Fruit fly (Drosophila melanogaster) whole organism, embryonic: ENCODE results near the gene CoRest.

Experiments used
- Aef1 ChIP-seq: fragments of 200-800 bp; sonication (Bioruptor generic); IDR thresholded peaks from 3 replicates; pipeline ENCODE4 v1.3.6; 2022; ENCODE audit warnings: missing biosample characterization, missing genetic modification characterization
- CG11560 ChIP-seq: fragments of 200-800 bp; sonication (Bioruptor generic); IDR thresholded peaks from 3 replicates; pipeline ENCODE4 v1.3.6; 2022; ENCODE audit warnings: missing biosample characterization, missing genetic modification characterization
- CG12104 ChIP-seq: fragments of 200-800 bp; sonication (Bioruptor generic); optimal IDR thresholded peaks from 3 replicates; lab custom pipeline; 2016; ENCODE audit warnings: missing biosample characterization, missing genetic modification characterization
- CG15269 ChIP-seq: fragments of 200-800 bp; sonication (Bioruptor generic); optimal IDR thresholded peaks from 2 replicates; lab custom pipeline; 2018; ENCODE audit warnings: missing biosample characterization, mild to moderate bottlenecking, missing genetic modification characterization, moderate library complexity
- CG15696 ChIP-seq: fragments of 200-800 bp; sonication (Bioruptor generic); optimal IDR thresholded peaks from 2 replicates; lab custom pipeline; 2019; ENCODE audit warnings: missing biosample characterization, mild to moderate bottlenecking, missing genetic modification characterization, moderate library complexity
- CG33557 ChIP-seq: fragments of 200-800 bp; sonication (Bioruptor generic); optimal IDR thresholded peaks from 2 replicates; lab custom pipeline; 2019; ENCODE audit warnings: missing biosample characterization, mild to moderate bottlenecking, missing genetic modification characterization, moderate library complexity
- CG4424 ChIP-seq: fragments of 200-800 bp; sonication (Bioruptor generic); optimal IDR thresholded peaks from 3 replicates; lab custom pipeline; 2016; ENCODE audit warnings: missing biosample characterization, missing genetic modification characterization
- CG4617 ChIP-seq: fragments of 200-800 bp; sonication (Bioruptor generic); optimal IDR thresholded peaks from 3 replicates; lab custom pipeline; 2016; ENCODE audit warnings: missing biosample characterization, missing genetic modification characterization, borderline replicate concordance
- CG4707 ChIP-seq: fragments of 200-800 bp; sonication (Bioruptor generic); optimal IDR thresholded peaks from 2 replicates; lab custom pipeline; 2018; ENCODE audit warnings: missing biosample characterization, mild to moderate bottlenecking, missing genetic modification characterization, moderate library complexity
- CG7357 ChIP-seq: fragments of 200-800 bp; sonication (Bioruptor generic); IDR thresholded peaks from 3 replicates; pipeline ENCODE4 v1.3.6; 2022; ENCODE audit warnings: missing biosample characterization, missing genetic modification characterization
- Deaf1 ChIP-seq: fragments of 200-800 bp; optimal IDR thresholded peaks from 3 replicates; lab custom pipeline; 2019; ENCODE audit warnings: missing biosample characterization, mild to moderate bottlenecking, missing genetic modification characterization, moderate library complexity
- Dfd ChIP-seq, 2 experiments: fragments of >200 bp; optimal IDR thresholded peaks; 2 replicates each; lab custom pipeline; 2017; ENCODE audit warnings: missing biosample characterization in 2 of 2, missing genetic modification characterization in 2 of 2
- HLHmδ ChIP-seq: fragments of 200-800 bp; sonication (Bioruptor generic); optimal IDR thresholded peaks from 2 replicates; lab custom pipeline; 2018; ENCODE audit warnings: missing biosample characterization, mild to moderate bottlenecking, missing genetic modification characterization, moderate library complexity
- MBD-R2 ChIP-seq: fragments of 200-800 bp; sonication (Bioruptor generic); IDR thresholded peaks from 2 replicates; pipeline ENCODE4 v1.3.6; 2022; ENCODE audit warnings: missing biosample characterization, missing genetic modification characterization
- Mad ChIP-seq: fragments of 200-800 bp; sonication (Bioruptor generic); optimal IDR thresholded peaks from 2 replicates; lab custom pipeline; 2016; ENCODE audit warnings: missing biosample characterization, missing genetic modification characterization
- Nf-YC ChIP-seq: fragments of 200-800 bp; optimal IDR thresholded peaks from 3 replicates; lab custom pipeline; 2019; ENCODE audit warnings: missing biosample characterization, mild to moderate bottlenecking, missing genetic modification characterization, moderate library complexity
- Oaz ChIP-seq: fragments of 200-800 bp; sonication (Bioruptor generic); IDR thresholded peaks from 2 replicates; pipeline ENCODE4 v1.3.6; 2022; ENCODE audit warnings: missing biosample characterization, missing genetic modification characterization
- Ptx1 ChIP-seq: fragments of 200-800 bp; sonication (Bioruptor generic); IDR thresholded peaks from 2 replicates; pipeline ENCODE4 v1.3.6; 2022; ENCODE audit warnings: missing biosample characterization, missing genetic modification characterization
- Side ChIP-seq: fragments of 200-800 bp; sonication (Bioruptor generic); optimal IDR thresholded peaks from 2 replicates; lab custom pipeline; 2016; ENCODE audit warnings: missing biosample characterization, missing genetic modification characterization
- Sin3A ChIP-seq: fragments of >200 bp; optimal IDR thresholded peaks from 2 replicates; lab custom pipeline; 2018
- Six4 ChIP-seq: fragments of 200-800 bp; sonication (Bioruptor generic); optimal IDR thresholded peaks from 2 replicates; lab custom pipeline; 2016; ENCODE audit warnings: missing biosample characterization, missing genetic modification characterization
- Spps ChIP-seq: fragments of 200-800 bp; sonication (Bioruptor generic); optimal IDR thresholded peaks from 2 replicates; lab custom pipeline; 2018; ENCODE audit warnings: missing biosample characterization, mild to moderate bottlenecking, missing genetic modification characterization
- Tbp ChIP-seq: fragments of >200 bp; optimal IDR thresholded peaks from 2 replicates; lab custom pipeline; 2018; ENCODE audit warnings: missing biosample characterization, missing genetic modification characterization
- Trl ChIP-seq, 3 experiments: fragments of >200 bp in 2 of 3; fragments of 200-800 bp in 1 of 3; sonication (Bioruptor generic) in 1 of 3; optimal IDR thresholded peaks; 2 replicates in 1 of 3; 3 replicates in 2 of 3; lab custom pipeline; 2016 to 2017; ENCODE audit warnings: missing biosample characterization in 1 of 3, missing genetic modification characterization in 1 of 3
- Xbp1 ChIP-seq: fragments of 200-800 bp; sonication (Bioruptor generic); optimal IDR thresholded peaks from 3 replicates; lab custom pipeline; 2016; ENCODE audit warnings: missing biosample characterization, mild to moderate bottlenecking, missing genetic modification characterization
- ap ChIP-seq: fragments of 200-800 bp; sonication (Bioruptor generic); IDR thresholded peaks from 2 replicates; pipeline ENCODE4 v1.3.6; 2022; ENCODE audit warnings: missing biosample characterization, missing genetic modification characterization
- ase ChIP-seq: fragments of 200-800 bp; sonication (Bioruptor generic); IDR thresholded peaks from 3 replicates; pipeline ENCODE4 v1.3.6; 2022; ENCODE audit warnings: missing biosample characterization, missing genetic modification characterization
- bcd ChIP-seq: fragments of 200-800 bp; sonication (Bioruptor generic); optimal IDR thresholded peaks from 2 replicates; lab custom pipeline; 2017; ENCODE audit warnings: missing biosample characterization, mild to moderate bottlenecking, missing genetic modification characterization
- bowl ChIP-seq: fragments of 200-800 bp; sonication (Bioruptor generic); IDR thresholded peaks from 2 replicates; pipeline ENCODE4 v1.3.6; 2022; ENCODE audit warnings: missing biosample characterization, missing genetic modification characterization
- dmrt11E ChIP-seq: fragments of 200-800 bp; sonication (Bioruptor generic); optimal IDR thresholded peaks from 3 replicates; lab custom pipeline; 2018; ENCODE audit warnings: missing biosample characterization, mild to moderate bottlenecking, missing genetic modification characterization, moderate library complexity
- dmrt99B ChIP-seq: fragments of 200-800 bp; sonication (Bioruptor generic); optimal IDR thresholded peaks from 2 replicates; lab custom pipeline; 2018; ENCODE audit warnings: missing biosample characterization, mild to moderate bottlenecking, missing genetic modification characterization, moderate library complexity
- dpn ChIP-seq, 2 experiments: fragments of 200-800 bp; sonication (Bioruptor generic); optimal IDR thresholded peaks; 3 replicates each; lab custom pipeline; 2016; ENCODE audit warnings: missing biosample characterization in 2 of 2, missing genetic modification characterization in 2 of 2
- fd102C ChIP-seq: fragments of 200-800 bp; sonication (Bioruptor generic); optimal IDR thresholded peaks from 2 replicates; lab custom pipeline; 2018; ENCODE audit warnings: missing biosample characterization, mild to moderate bottlenecking, missing genetic modification characterization, moderate library complexity
- grau ChIP-seq: fragments of 200-800 bp; optimal IDR thresholded peaks from 3 replicates; lab custom pipeline; 2019; ENCODE audit warnings: missing biosample characterization, mild to moderate bottlenecking, missing genetic modification characterization, moderate library complexity
- grn ChIP-seq: fragments of 200-800 bp; sonication (Bioruptor generic); optimal IDR thresholded peaks from 3 replicates; lab custom pipeline; 2017; ENCODE audit warnings: missing biosample characterization, missing genetic modification characterization
- hth ChIP-seq: fragments of >200 bp; optimal IDR thresholded peaks from 2 replicates; lab custom pipeline; 2017; ENCODE audit warnings: inconsistent platforms
- inv ChIP-seq: fragments of 200-800 bp; sonication (Bioruptor generic); IDR thresholded peaks from 2 replicates; pipeline ENCODE4 v1.3.6; 2022; ENCODE audit warnings: missing biosample characterization, missing genetic modification characterization; ENCODE audit not compliant: partially characterized antibody
- jing ChIP-seq: fragments of 200-800 bp; sonication (Bioruptor generic); optimal IDR thresholded peaks from 2 replicates; lab custom pipeline; 2018; ENCODE audit warnings: missing biosample characterization, mild to moderate bottlenecking, missing genetic modification characterization
- lola ChIP-seq, 3 experiments: fragments of >200 bp in 2 of 3; fragments of 200-800 bp in 1 of 3; sonication (Bioruptor generic) in 1 of 3; optimal IDR thresholded peaks; 2 replicates each; lab custom pipeline; 2017 to 2019; ENCODE audit warnings: missing biosample characterization in 3 of 3, missing genetic modification characterization in 3 of 3, mild to moderate bottlenecking in 1 of 3, moderate library complexity in 1 of 3
- otp ChIP-seq: fragments of 200-800 bp; sonication (Bioruptor generic); IDR thresholded peaks from 3 replicates; pipeline ENCODE4, ENCODE4 v1.3.6; 2022; ENCODE audit warnings: missing biosample characterization, missing genetic modification characterization
- pho ChIP-seq: fragments of 200-800 bp; sonication (Bioruptor generic); optimal IDR thresholded peaks from 2 replicates; lab custom pipeline; 2016; ENCODE audit warnings: missing biosample characterization, missing genetic modification characterization
- phol ChIP-seq: fragments of 200-800 bp; sonication (Bioruptor generic); optimal IDR thresholded peaks from 3 replicates; lab custom pipeline; 2018; ENCODE audit warnings: missing biosample characterization, mild to moderate bottlenecking, missing genetic modification characterization, moderate library complexity
- row ChIP-seq: fragments of 200-800 bp; sonication (Bioruptor generic); IDR thresholded peaks from 3 replicates; pipeline ENCODE4 v1.3.6; 2022; ENCODE audit warnings: missing biosample characterization, missing genetic modification characterization
- run ChIP-seq: fragments of 200-800 bp; sonication (Bioruptor generic); optimal IDR thresholded peaks from 3 replicates; lab custom pipeline; 2018; ENCODE audit warnings: missing biosample characterization, mild to moderate bottlenecking, missing genetic modification characterization
- slbo ChIP-seq: fragments of 200-800 bp; sonication (Bioruptor generic); IDR thresholded peaks from 2 replicates; pipeline ENCODE4 v1.3.6; 2022; ENCODE audit warnings: missing biosample characterization, missing genetic modification characterization
- slou ChIP-seq: fragments of 200-800 bp; sonication (Bioruptor generic); optimal IDR thresholded peaks from 3 replicates; lab custom pipeline; 2016; ENCODE audit warnings: missing biosample characterization, missing genetic modification characterization
- sr ChIP-seq: fragments of 200-800 bp; sonication (Bioruptor generic); IDR thresholded peaks from 3 replicates; pipeline ENCODE4 v1.3.6; 2022; ENCODE audit warnings: missing biosample characterization, missing genetic modification characterization
- trh ChIP-seq: fragments of 200-800 bp; sonication (Bioruptor generic); optimal IDR thresholded peaks from 2 replicates; lab custom pipeline; 2016; ENCODE audit warnings: missing biosample characterization, missing genetic modification characterization
- vnd ChIP-seq: fragments of 200-800 bp; sonication (Bioruptor generic); IDR thresholded peaks from 3 replicates; pipeline ENCODE4 v1.3.6; 2022; ENCODE audit warnings: missing biosample characterization, missing genetic modification characterization; ENCODE audit not compliant: partially characterized antibody
- yki ChIP-seq: fragments of >200 bp; optimal IDR thresholded peaks from 3 replicates; lab custom pipeline; 2018
- z ChIP-seq: fragments of 200-800 bp; sonication (Bioruptor generic); IDR thresholded peaks from 3 replicates; pipeline ENCODE4 v1.3.6; 2022; ENCODE audit warnings: missing biosample characterization, missing genetic modification characterization

Gene CoRest

DNA sequence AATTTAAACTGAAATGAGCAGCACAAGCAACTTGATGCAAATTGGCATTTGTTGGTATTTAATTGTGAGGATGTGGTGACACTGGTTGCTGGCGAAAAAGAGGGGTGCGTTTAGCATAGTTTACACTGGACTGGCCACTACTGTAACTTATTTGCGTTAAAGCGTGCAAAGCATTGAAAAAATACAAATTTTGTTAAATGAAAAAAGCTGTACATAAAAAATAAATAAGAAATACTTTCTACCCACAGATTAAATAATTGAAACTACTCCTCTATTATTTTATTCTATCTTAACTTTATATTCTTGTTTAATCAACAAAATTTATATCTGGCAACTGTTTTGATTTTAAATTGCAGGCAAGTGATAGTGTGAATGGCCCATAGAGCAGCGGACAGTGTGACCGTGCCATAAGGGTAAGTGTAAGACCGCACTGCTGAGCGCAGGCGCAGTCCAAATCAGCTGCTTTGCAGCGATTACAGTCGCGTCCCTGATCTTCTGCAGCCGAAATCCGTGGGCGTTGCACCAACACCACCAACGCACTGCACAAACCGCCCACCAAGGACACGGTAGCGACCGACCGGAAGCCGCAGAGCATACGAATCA lies 44.1 kb downstream of the CoRest start, which contains the start of the genes Grip84 and car (continued):
- TF ChIP-seq bowl (GFP tag; lab: Robert Waterston, UW), result no peak
- peak; percentile 43 for TF ChIP-seq CG33557 (GFP tag; lab: Kevin White, UChicago)
- TF ChIP-seq Oaz (GFP tag; lab: Robert Waterston, UW), result peak; percentile 49; the same call in 1 of the 2 replicates
- no peak for TF ChIP-seq hth
- TF ChIP-seq CG15696 (tag; lab: Kevin White, UChicago), result peak; percentile 63
- TF ChIP-seq ase (GFP tag; lab: Robert Waterston, UW), result no peak
- TF ChIP-seq inv (GFP tag; lab: Robert Waterston, UW), result no peak
- peak; percentile 89 for TF ChIP-seq row (GFP tag; lab: Robert Waterston, UW)
- TF ChIP-seq Xbp1 (GFP tag; lab: Kevin White, UChicago), result peak; percentile 72
- TF ChIP-seq yki (lab: Kevin White, UChicago), result no peak
- peak; percentile 84 for TF ChIP-seq slbo (GFP tag; lab: Robert Waterston, UW)
- TF ChIP-seq CG4424 (GFP tag; lab: Kevin White, UChicago), result peak; percentile 69
- TF ChIP-seq trh, result peak; percentile 31
- TF ChIP-seq run (tag; lab: Kevin White, UChicago), result peak; percentile 15
- peak in 1 of 3 experiments; percentile 76 for TF ChIP-seq lola (GFP tag; optimal IDR thresholded peaks at IDR 0.05; lab: Kevin White, UChicago)
- peak; percentile 72 for TF ChIP-seq dmrt11E (tag; lab: Kevin White, UChicago)
- no peak for TF ChIP-seq dmrt99B (tag; lab: Kevin White, UChicago)
- TF ChIP-seq jing, result no peak
- no peak for TF ChIP-seq grn
- TF ChIP-seq ap (GFP tag; lab: Robert Waterston, UW), result peak; percentile 14; the same call in 1 of the 2 replicates
- peak; percentile 7 for TF ChIP-seq CG4617 (GFP tag; lab: Kevin White, UChicago)
- TF ChIP-seq Six4 (GFP tag; lab: Kevin White, UChicago), result no peak
- TF ChIP-seq CG7357, result peak; percentile 97
- TF ChIP-seq Dfd (GFP tag; optimal IDR thresholded peaks at IDR 0.05; lab: Kevin White, UChicago), result peak in 1 of 2 experiments; percentile 24
- TF ChIP-seq Aef1 (GFP tag; lab: Robert Waterston, UW), result peak; percentile 57
- peak; percentile 93 for TF ChIP-seq MBD-R2 (GFP tag; lab: Robert Waterston, UW)
- 0 out of 3 replicates have a peak, but pooled peaks have one; percentile 51 for TF ChIP-seq CG11560 (tag; lab: Robert Waterston, UW)
- no peak for TF ChIP-seq Tbp (GFP tag; lab: Kevin White, UChicago)
- peak; percentile 20 for TF ChIP-seq Side (GFP tag; lab: Kevin White, UChicago)
- TF ChIP-seq CG15269 (tag; lab: Kevin White, UChicago), result no peak
- peak; percentile 81 for TF ChIP-seq grau (tag; lab: Kevin White, UChicago)
- TF ChIP-seq z (GFP tag; lab: Robert Waterston, UW), result no peak
- no peak for TF ChIP-seq vnd (GFP tag; lab: Robert Waterston, UW)
- peak; percentile 50 for TF ChIP-seq slou (GFP tag; lab: Kevin White, UChicago)
- peak; percentile 59 for TF ChIP-seq Nf-YC (tag; lab: Kevin White, UChicago)
- no peak for TF ChIP-seq CG4707 (GFP tag; lab: Kevin White, UChicago)
- TF ChIP-seq Ptx1, result peak; percentile 82
- no peak for TF ChIP-seq Deaf1
- peak; percentile 55 to 74 for TF ChIP-seq dpn (GFP tag; optimal IDR thresholded peaks at IDR 0.05; lab: Kevin White, UChicago)
- peak; percentile 29 for TF ChIP-seq CG12104 (GFP tag; lab: Kevin White, UChicago)
- TF ChIP-seq sr (GFP tag; lab: Robert Waterston, UW), result peak; percentile 97
- TF ChIP-seq bcd, result peak; percentile 71
- no peak for TF ChIP-seq Trl (optimal IDR thresholded peaks at IDR 0.05; lab: Kevin White, UChicago)
- peak; percentile 66 for TF ChIP-seq Trl (GFP tag; optimal IDR thresholded peaks at IDR 0.05; lab: Kevin White, UChicago)
- no peak for TF ChIP-seq fd102C (GFP tag; lab: Kevin White, UChicago)
- TF ChIP-seq pho, result peak; percentile 55
- TF ChIP-seq otp, result no peak
- peak; percentile 26 for TF ChIP-seq Spps (tag; lab: Kevin White, UChicago)
- peak; percentile 38 for TF ChIP-seq Mad (GFP tag; lab: Kevin White, UChicago)
- TF ChIP-seq Sin3A (lab: Kevin White, UChicago), result peak; percentile 90
- TF ChIP-seq HLHmδ, result no peak
- TF ChIP-seq phol (tag; lab: Kevin White, UChicago), result peak; percentile 83
